Worm (Caenorhabditis elegans) whole organism, midembryonic: ENCODE measurements around the gene sor-1.

Source experiments
- T22C8.4 ChIP-seq: fragments of 200-800 bp; sonication (Bioruptor generic); IDR thresholded peaks from 2 replicates; pipeline ENCODE4 v1.3.6; 2022; ENCODE audit warnings: missing genetic modification characterization, missing compliant biosample characterization
- cog-1 ChIP-seq: sonication (generic microtip); optimal IDR thresholded peaks from 2 replicates; lab custom pipeline; 2016; ENCODE audit warnings: missing genetic modification characterization, missing compliant biosample characterization
- flt-1 ChIP-seq: fragments of 200-800 bp; sonication (Bioruptor generic); IDR thresholded peaks from 2 replicates; pipeline ENCODE4 v1.3.6; 2022; ENCODE audit warnings: missing genetic modification characterization, missing compliant biosample characterization
- med-1 ChIP-seq: sonication (generic microtip); optimal IDR thresholded peaks from 2 replicates; lab custom pipeline; 2017; ENCODE audit warnings: missing genetic modification characterization, mild to moderate bottlenecking, missing compliant biosample characterization, antibody characterized with exemption, missing genetic modification reagents; ENCODE audit not compliant: insufficient read depth
- ref-1 ChIP-seq: fragments of 200-800 bp; sonication (Bioruptor generic); conservative IDR thresholded peaks from 2 replicates; pipeline ENCODE4 v1.3.6; 2022; ENCODE audit warnings: missing genetic modification reagents, missing genetic modification characterization, missing compliant biosample characterization
- tab-1 ChIP-seq: fragments of 200-800 bp; sonication (Bioruptor generic); IDR thresholded peaks from 2 replicates; pipeline ENCODE4 v1.3.6; 2022; ENCODE audit warnings: missing genetic modification characterization, missing compliant biosample characterization
- ztf-23 ChIP-seq: fragments of 200-800 bp; sonication (Bioruptor generic); IDR thresholded peaks from 2 replicates; pipeline ENCODE4 v1.3.6; 2022; ENCODE audit warnings: missing genetic modification reagents, missing genetic modification characterization, missing compliant biosample characterization
- ztf-29 ChIP-seq: fragments of 200-800 bp; sonication (Bioruptor generic); IDR thresholded peaks from 2 replicates; pipeline ENCODE4 v1.3.6; 2022; ENCODE audit warnings: missing genetic modification reagents, missing genetic modification characterization, missing compliant biosample characterization

DNA sequence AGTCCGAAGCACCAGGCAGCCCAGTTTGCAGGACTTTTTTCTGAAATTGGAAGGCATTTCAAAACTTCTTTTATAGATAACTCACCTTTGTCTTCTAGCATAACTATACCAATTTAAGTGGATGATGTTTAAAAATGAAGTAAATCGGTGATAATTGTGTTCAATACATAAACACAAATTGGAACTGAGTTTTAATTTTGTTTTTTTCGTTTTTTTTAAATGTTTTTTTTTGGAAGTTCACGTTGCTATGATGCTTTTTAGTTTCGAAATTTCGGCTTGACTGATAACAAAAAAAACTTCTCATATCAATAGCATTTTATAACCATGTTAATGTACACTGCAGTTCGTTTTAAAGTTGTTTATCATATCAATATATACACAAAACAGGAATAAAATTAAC is 28.4 kb upstream of the sor-1 start, which contains the start of gene ZK353.4:
- TF ChIP-seq med-1 (GFP tag; lab: Kevin White, UChicago) (no peak), tab-1 (no peak), flt-1 (GFP tag; lab: Robert Waterston, UW) (no peak), ref-1 (GFP tag; lab: Robert Waterston, UW) (no peak), T22C8.4 (GFP tag; lab: Robert Waterston, UW) (no peak), ztf-23 (GFP tag; lab: Robert Waterston, UW) (no peak), ztf-29 (no peak), cog-1 (tag; lab: Kevin White, UChicago) (no peak)
